Fruit fly (Drosophila melanogaster): Measurements from ENCODE around the gene Odj.

Gene Odj

DNA sequence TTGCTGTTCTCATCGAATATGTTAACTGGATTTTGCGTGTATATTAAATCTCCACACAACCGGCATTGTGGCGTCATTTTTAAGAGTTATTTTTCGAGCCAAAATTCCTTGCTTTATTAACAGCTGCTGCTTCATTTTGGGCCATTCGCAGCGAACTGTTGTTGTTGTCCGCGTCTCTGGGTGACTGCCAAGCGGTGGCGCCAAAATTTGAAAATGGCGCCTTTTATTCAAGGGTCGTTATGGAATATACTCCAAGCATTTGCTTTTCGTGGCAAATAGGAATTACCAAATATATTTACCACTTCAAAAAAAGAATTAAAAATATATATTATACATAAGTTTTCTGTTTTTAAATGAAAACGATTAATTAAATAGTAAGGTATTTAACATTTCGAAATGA, 3.9 kb downstream of the Odj start, which contains the start of gene Nnk (continued):
- TF ChIP-seq cwo (GFP tag; optimal IDR thresholded peaks at IDR 0.05) (no peak), BEAF-32 (GFP tag; optimal IDR thresholded peaks at IDR 0.05) (peak; percentile 4), ab (GFP tag; optimal IDR thresholded peaks at IDR 0.05) (no peak), CG7357 (GFP tag; IDR thresholded peaks at IDR 0.05) (no peak), CG8478 (optimal IDR thresholded peaks at IDR 0.05) (no peak), CG10654 (GFP tag; optimal IDR thresholded peaks at IDR 0.05) (no peak), bbx (GFP tag; IDR thresholded peaks at IDR 0.05; ENCODE audit: partially characterized antibody) (no peak), E2f1 (GFP tag; IDR thresholded peaks at IDR 0.05) (peak; percentile 66), CG4404 (GFP tag; IDR thresholded peaks at IDR 0.05) (no peak), CG17802 (tag; optimal IDR thresholded peaks at IDR 0.05) (no peak), CG6813 (GFP tag; optimal IDR thresholded peaks at IDR 0.05) (no peak), dysf (GFP tag; IDR thresholded peaks at IDR 0.05) (no peak), CG15514 (GFP tag; optimal IDR thresholded peaks at IDR 0.05) (peak; percentile 56), mirr (GFP tag; optimal IDR thresholded peaks at IDR 0.05) (no peak), oc (tag; optimal IDR thresholded peaks at IDR 0.05) (no peak), kni (GFP tag; optimal IDR thresholded peaks at IDR 0.05) (no peak), CG14860 (GFP tag; IDR thresholded peaks at IDR 0.05; ENCODE audit: partially characterized antibody) (no peak), Dll (GFP tag; IDR thresholded peaks at IDR 0.05; ENCODE audit: partially characterized antibody) (no peak), MESR4 (GFP tag; optimal IDR thresholded peaks at IDR 0.05) (peak; percentile 23), Fer1 (GFP tag; optimal IDR thresholded peaks at IDR 0.05) (no peak), luna (GFP tag; optimal IDR thresholded peaks at IDR 0.05) (no peak), CG6254 (GFP tag; optimal IDR thresholded peaks at IDR 0.05) (no peak), CG4707 (GFP tag; optimal IDR thresholded peaks at IDR 0.05) (no peak), CG12236 (GFP tag; optimal IDR thresholded peaks at IDR 0.05) (no peak), lov (optimal IDR thresholded peaks at IDR 0.05) (no peak), lov (GFP tag; IDR thresholded peaks at IDR 0.05) (no peak), CG11093 (GFP tag; IDR thresholded peaks at IDR 0.05) (no peak), tin (GFP tag; optimal IDR thresholded peaks at IDR 0.05) (no peak), CG11456 (GFP tag; IDR thresholded peaks at IDR 0.05) (no peak), ap (GFP tag; IDR thresholded peaks at IDR 0.05) (no peak), CG13424 (tag; optimal IDR thresholded peaks at IDR 0.05) (no peak), Xrp1 (GFP tag; IDR thresholded peaks at IDR 0.05) (no peak), Dad (GFP tag; optimal IDR thresholded peaks at IDR 0.05) (no peak), Sox100B (GFP tag; optimal IDR thresholded peaks at IDR 0.05) (no peak), CG4360 (GFP tag; IDR thresholded peaks at IDR 0.05) (peak; percentile 55), gfzf (GFP tag; optimal IDR thresholded peaks at IDR 0.05) (peak; percentile 6), CG15011 (GFP tag; optimal IDR thresholded peaks at IDR 0.05) (no peak), lilli (GFP tag; optimal IDR thresholded peaks at IDR 0.05) (no peak), CG1603 (tag; optimal IDR thresholded peaks at IDR 0.05) (peak; percentile 25), dimm (GFP tag; IDR thresholded peaks at IDR 0.05) (no peak), CG32772 (GFP tag; IDR thresholded peaks at IDR 0.05) (no peak), pzg (GFP tag; optimal IDR thresholded peaks at IDR 0.05) (peak; percentile 75), gsb-n (tag; optimal IDR thresholded peaks at IDR 0.05) (no peak), CG31365 (tag; optimal IDR thresholded peaks at IDR 0.05) (no peak), CG18764 (GFP tag; optimal IDR thresholded peaks at IDR 0.05) (no peak), ase (GFP tag; IDR thresholded peaks at IDR 0.05) (no peak), sr (GFP tag; IDR thresholded peaks at IDR 0.05) (no peak), CG17359 (tag; optimal IDR thresholded peaks at IDR 0.05) (no peak), CG2199 (GFP tag; IDR thresholded peaks at IDR 0.05) (no peak), CG4617 (GFP tag; optimal IDR thresholded peaks at IDR 0.05; ENCODE audit: borderline replicate concordance) (peak; percentile 56), HLH54F (GFP tag; optimal IDR thresholded peaks at IDR 0.05) (no peak), CG43689 (GFP tag; IDR thresholded peaks at IDR 0.05) (no peak)
